Fruit fly (Drosophila melanogaster) whole organism, pupa: ENCODE data around the gene Alh.

Source experiments
- CG10348 ChIP-seq: fragments of 200-800 bp; sonication (Bioruptor generic); IDR thresholded peaks from 2 replicates; pipeline ENCODE4 v1.3.6; 2022; ENCODE audit warnings: missing biosample characterization, missing genetic modification characterization
- CG12605 ChIP-seq: fragments of 200-800 bp; sonication (Bioruptor generic); IDR thresholded peaks from 2 replicates; pipeline ENCODE4 v1.3.6; 2022; ENCODE audit warnings: missing biosample characterization, missing genetic modification characterization
- CG13204 ChIP-seq: fragments of 200-800 bp; sonication (Bioruptor generic); optimal IDR thresholded peaks from 2 replicates; lab custom pipeline; 2018; ENCODE audit warnings: missing biosample characterization, mild to moderate bottlenecking, missing genetic modification characterization, moderate library complexity
- CG14655 ChIP-seq: fragments of 200-800 bp; sonication (Bioruptor generic); optimal IDR thresholded peaks from 3 replicates; lab custom pipeline; 2017; ENCODE audit warnings: mild to moderate bottlenecking, missing biosample characterization, missing genetic modification reagents, missing genetic modification characterization
- CG15710 ChIP-seq: fragments of 200-800 bp; sonication (Bioruptor generic); optimal IDR thresholded peaks from 2 replicates; lab custom pipeline; 2018; ENCODE audit warnings: missing biosample characterization, mild to moderate bottlenecking, missing genetic modification characterization, moderate library complexity
- CG17806 ChIP-seq: fragments of 200-800 bp; sonication (Bioruptor generic); optimal IDR thresholded peaks from 2 replicates; lab custom pipeline; 2018; ENCODE audit warnings: missing biosample characterization, mild to moderate bottlenecking, missing genetic modification characterization, moderate library complexity
- CG32121 ChIP-seq: fragments of 200-800 bp; sonication (Bioruptor generic); IDR thresholded peaks from 2 replicates; pipeline ENCODE4 v1.3.6; 2022; ENCODE audit warnings: missing biosample characterization, missing genetic modification characterization
- CG34367 ChIP-seq: fragments of 200-800 bp; sonication (Bioruptor generic); optimal IDR thresholded peaks from 2 replicates; lab custom pipeline; 2018; ENCODE audit warnings: missing biosample characterization, mild to moderate bottlenecking, missing genetic modification characterization
- CG4496 ChIP-seq: fragments of 200-800 bp; sonication (Bioruptor generic); IDR thresholded peaks from 3 replicates; pipeline ENCODE4 v1.3.6; 2022; ENCODE audit warnings: missing biosample characterization, missing genetic modification characterization
- CG8159 ChIP-seq: fragments of 200-800 bp; sonication (Bioruptor generic); optimal IDR thresholded peaks from 3 replicates; lab custom pipeline; 2018; ENCODE audit warnings: missing biosample characterization, mild to moderate bottlenecking, missing genetic modification characterization, moderate library complexity
- CG8301 ChIP-seq: fragments of 200-800 bp; sonication (Bioruptor generic); optimal IDR thresholded peaks from 2 replicates; lab custom pipeline; 2018; ENCODE audit warnings: missing biosample characterization, mild to moderate bottlenecking, missing genetic modification characterization
- CG9948 ChIP-seq: fragments of 200-800 bp; sonication (Bioruptor generic); optimal IDR thresholded peaks from 2 replicates; lab custom pipeline; 2018; ENCODE audit warnings: missing biosample characterization, mild to moderate bottlenecking, missing genetic modification characterization, moderate library complexity
- D1 ChIP-seq: fragments of 200-800 bp; sonication (Bioruptor generic); optimal IDR thresholded peaks from 2 replicates; lab custom pipeline; 2018; ENCODE audit warnings: missing biosample characterization, mild to moderate bottlenecking, missing genetic modification characterization, moderate library complexity
- EcR ChIP-seq: fragments of 200-800 bp; sonication (Bioruptor generic); optimal IDR thresholded peaks from 3 replicates; lab custom pipeline; 2019; ENCODE audit warnings: missing biosample characterization, missing genetic modification characterization, mild to moderate bottlenecking, moderate library complexity, missing genetic modification reagents
- Ets98B ChIP-seq: fragments of 200-800 bp; sonication (Bioruptor generic); IDR thresholded peaks from 2 replicates; pipeline ENCODE4 v1.3.6; 2022; ENCODE audit warnings: missing biosample characterization, missing genetic modification characterization
- Pif1A ChIP-seq: fragments of 200-800 bp; sonication (Bioruptor generic); optimal IDR thresholded peaks from 3 replicates; lab custom pipeline; 2016; ENCODE audit warnings: missing biosample characterization, missing genetic modification characterization
- Pif1B ChIP-seq: fragments of 200-800 bp; sonication (Bioruptor generic); optimal IDR thresholded peaks from 3 replicates; lab custom pipeline; 2016; ENCODE audit warnings: missing biosample characterization, missing genetic modification characterization
- Snoo ChIP-seq: fragments of 200-800 bp; sonication (Bioruptor generic); optimal IDR thresholded peaks from 3 replicates; lab custom pipeline; 2017; ENCODE audit warnings: missing biosample characterization, mild to moderate bottlenecking, missing genetic modification characterization, inconsistent platforms
- fd96Ca ChIP-seq: fragments of 200-800 bp; sonication (Bioruptor generic); IDR thresholded peaks from 3 replicates; pipeline ENCODE4 v1.3.6; 2022; ENCODE audit warnings: missing biosample characterization, missing genetic modification characterization
- gl ChIP-seq: fragments of 200-800 bp; sonication (Bioruptor generic); optimal IDR thresholded peaks from 2 replicates; lab custom pipeline; 2018; ENCODE audit warnings: missing biosample characterization, mild to moderate bottlenecking, missing genetic modification characterization
- rn ChIP-seq: fragments of 200-800 bp; sonication (Bioruptor generic); IDR thresholded peaks from 2 replicates; pipeline ENCODE4 v1.3.6; 2022; ENCODE audit warnings: missing biosample characterization, missing genetic modification characterization

Gene Alh

DNA sequence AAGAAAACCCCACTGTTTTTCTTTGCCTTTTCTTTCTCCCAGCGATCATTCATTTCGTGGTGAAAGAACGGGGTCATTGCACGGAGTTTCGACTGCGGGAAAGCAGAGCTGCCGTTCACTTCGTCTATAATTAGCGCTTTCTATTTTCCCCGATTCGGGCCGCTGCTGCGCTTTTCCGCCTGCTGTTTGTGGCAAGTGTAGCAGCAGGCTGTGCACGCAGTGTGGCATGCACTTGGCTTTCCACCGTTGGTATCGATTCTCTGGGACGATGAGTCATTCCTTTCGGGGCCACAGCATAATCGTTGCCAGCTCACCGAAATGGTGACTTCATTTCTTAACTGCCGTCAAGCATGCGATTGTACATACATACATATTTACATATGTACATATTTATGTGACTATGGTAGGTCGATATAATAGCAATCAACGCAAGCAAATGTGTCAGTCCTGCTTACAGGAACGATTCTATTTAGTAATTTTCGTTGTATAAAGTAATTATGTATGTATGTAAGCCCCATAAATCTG lies 35.1 kb downstream of the Alh start:
- TF ChIP-seq Pif1A (peak; percentile 20), CG4496 (GFP tag; lab: Robert Waterston, UW) (0 out of 3 replicates have a peak, but pooled peaks have one; percentile 15), fd96Ca (GFP tag; lab: Robert Waterston, UW) (peak; percentile 53; the same call in 1 of the 3 replicates), CG14655 (GFP tag; lab: Kevin White, UChicago) (no peak), EcR (GFP tag; lab: Kevin White, UChicago) (peak; percentile 86)

dm6 chr3R:7087904-7088303 lies 36.1 kb downstream of the Alh start:
- TF ChIP-seq CG10348 (GFP tag; lab: Robert Waterston, UW) = no peak
- no peak for TF ChIP-seq Ets98B (GFP tag; lab: Robert Waterston, UW)

DNA sequence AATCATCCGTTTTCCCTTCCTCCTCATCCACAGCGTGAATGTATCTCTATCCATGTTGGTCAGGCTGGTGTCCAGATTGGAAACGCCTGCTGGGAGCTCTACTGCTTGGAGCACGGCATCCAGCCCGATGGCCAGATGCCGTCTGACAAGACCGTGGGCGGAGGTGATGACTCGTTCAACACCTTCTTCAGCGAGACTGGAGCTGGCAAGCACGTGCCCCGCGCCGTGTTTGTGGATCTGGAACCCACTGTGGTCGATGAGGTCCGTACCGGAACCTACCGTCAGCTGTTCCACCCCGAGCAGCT lies 36.8 kb downstream of the Alh start:
- TF ChIP-seq CG15710 (tag; lab: Kevin White, UChicago) (no peak), Pif1B (no peak), CG32121 (GFP tag; lab: Robert Waterston, UW) (peak; percentile 26; the same call in 1 of the 2 replicates), D1 (tag; lab: Kevin White, UChicago) (no peak), CG34367 (tag; lab: Kevin White, UChicago) (no peak)

- TF ChIP-seq Ets98B (GFP tag; lab: Robert Waterston, UW) (peak; percentile 70), CG10348 (GFP tag; lab: Robert Waterston, UW) (no peak), D1 (tag; lab: Kevin White, UChicago) (no peak), CG13204 (peak; percentile 61), CG32121 (GFP tag; lab: Robert Waterston, UW) (0 out of 2 replicates have a peak, but pooled peaks have one; percentile 24), CG15710 (tag; lab: Kevin White, UChicago) (peak; percentile 35), CG34367 (tag; lab: Kevin White, UChicago) (peak; percentile 29), CG12605 (GFP tag; lab: Robert Waterston, UW) (peak; percentile 54), CG14655 (GFP tag; lab: Kevin White, UChicago) (no peak), rn (no peak), CG8301 (peak; percentile 24), EcR (GFP tag; lab: Kevin White, UChicago) (peak; percentile 31), CG8159 (tag; lab: Kevin White, UChicago) (peak; percentile 27), CG4496 (GFP tag; lab: Robert Waterston, UW) (peak; percentile 57; the same call in 1 of the 3 replicates), Pif1A (peak; percentile 52), gl (peak; percentile 25), CG17806 (tag; lab: Kevin White, UChicago) (no peak), fd96Ca (GFP tag; lab: Robert Waterston, UW) (peak; percentile 54; the same call in 1 of the 3 replicates), Snoo (tag; lab: Kevin White, UChicago) (peak; percentile 71), Pif1B (peak; percentile 69), CG9948 (tag; lab: Kevin White, UChicago) (peak; percentile 4)
Observed at dm6 chr3R:7086377-7087200, 37.4 kb downstream of the Alh start, which contains the start of gene alphaTub84B. Gene alphaTub84B, plus strand, starts transcription at chr3R:7086599.

DNA sequence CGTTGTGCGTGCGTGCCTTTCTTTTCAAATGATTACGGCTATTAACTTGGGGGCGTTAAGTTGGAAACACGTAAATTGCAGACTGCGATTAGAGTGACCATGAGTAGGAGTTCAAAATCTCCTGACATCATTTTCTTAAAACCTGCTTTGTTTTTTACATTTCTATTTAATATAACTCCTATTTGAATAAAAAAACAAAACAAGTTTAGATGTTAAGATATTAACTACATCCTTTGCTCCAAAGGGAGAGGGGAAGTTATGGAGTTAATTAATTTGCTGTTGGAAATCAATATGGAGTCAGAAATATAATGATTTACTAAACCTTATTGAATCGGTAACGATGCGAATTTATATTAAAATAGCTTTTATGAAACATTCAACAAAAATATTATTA lies 38.0 kb downstream of the Alh start, which contains the start of gene Tailor:
Gene Tailor, minus strand, starts transcription at position 101 of the 394 bp plus-strand sequence.
- TF ChIP-seq Pif1A (no peak), gl (no peak), CG13204 (no peak), CG8159 (tag; lab: Kevin White, UChicago) (no peak), CG17806 (tag; lab: Kevin White, UChicago) (no peak), CG10348 (GFP tag; lab: Robert Waterston, UW) (no peak), Ets98B (GFP tag; lab: Robert Waterston, UW) (no peak), CG4496 (GFP tag; lab: Robert Waterston, UW) (no peak), Snoo (tag; lab: Kevin White, UChicago) (no peak)

dm6 chr3R:7085455-7085854 lies 38.5 kb downstream of the Alh start:
- no peak for TF ChIP-seq CG34367 (tag; lab: Kevin White, UChicago)
- no peak for TF ChIP-seq CG17806 (tag; lab: Kevin White, UChicago)
- TF ChIP-seq CG32121 (GFP tag; lab: Robert Waterston, UW) = no peak
- TF ChIP-seq CG10348 (GFP tag; lab: Robert Waterston, UW) = no peak
- no peak for TF ChIP-seq fd96Ca (GFP tag; lab: Robert Waterston, UW)
- TF ChIP-seq D1 (tag; lab: Kevin White, UChicago) = no peak
- TF ChIP-seq Pif1B = no peak
- no peak for TF ChIP-seq Ets98B (GFP tag; lab: Robert Waterston, UW)
- TF ChIP-seq CG4496 (GFP tag; lab: Robert Waterston, UW) = no peak
- no peak for TF ChIP-seq CG8301
- no peak for TF ChIP-seq CG14655 (GFP tag; lab: Kevin White, UChicago)
- TF ChIP-seq gl = no peak
- no peak for TF ChIP-seq CG8159 (tag; lab: Kevin White, UChicago)
- no peak for TF ChIP-seq CG13204
- TF ChIP-seq CG12605 (GFP tag; lab: Robert Waterston, UW) = no peak
